Fruit fly (Drosophila melanogaster) Kc167 (cell line): Measurements from ENCODE around the gene CG10338.

Experiments
- Myc ChIP-seq: fragments of >200 bp; optimal IDR thresholded peaks from 2 replicates; lab custom pipeline; 2017; ENCODE audit warnings: missing external identifiers
- Sin3A ChIP-seq: fragments of >200 bp; optimal IDR thresholded peaks from 2 replicates; lab custom pipeline; 2018; ENCODE audit warnings: missing external identifiers
- h ChIP-seq: fragments of >200 bp; optimal IDR thresholded peaks from 3 replicates; lab custom pipeline; 2018; ENCODE audit warnings: missing external identifiers
- insv ChIP-seq: fragments of >200 bp; optimal IDR thresholded peaks from 3 replicates; lab custom pipeline; 2018; ENCODE audit warnings: missing external identifiers
- psq ChIP-seq: fragments of >200 bp; optimal IDR thresholded peaks from 2 replicates; lab custom pipeline; 2017; ENCODE audit warnings: missing external identifiers
- ttk ChIP-seq: sonication (Bioruptor generic); optimal IDR thresholded peaks from 2 replicates; lab custom pipeline; 2017; ENCODE audit warnings: missing external identifiers

DNA sequence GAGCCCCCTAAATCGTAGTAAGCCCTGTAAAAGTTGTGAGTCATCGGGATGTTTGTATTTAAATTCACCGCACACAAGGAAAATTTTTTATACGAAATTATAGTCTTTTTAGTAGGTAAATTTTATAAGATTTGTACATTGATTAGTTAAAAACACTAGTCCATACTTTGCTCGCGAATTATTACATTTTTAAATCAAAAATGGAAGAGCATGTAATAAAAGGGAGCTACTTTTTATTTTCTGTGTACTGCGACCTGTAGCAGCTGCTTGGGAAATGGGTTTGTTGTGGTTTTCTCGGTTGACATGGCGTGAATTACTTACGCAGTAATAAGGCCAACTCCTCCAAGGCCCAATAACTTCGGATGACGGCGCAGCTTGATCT lies 749 bp upstream of the CG10338 start:
- TF ChIP-seq ttk (lab: Kevin White, UChicago) (no peak), insv (lab: Kevin White, UChicago) (no peak), psq (lab: Kevin White, UChicago) (no peak), h (no peak), Myc (lab: Kevin White, UChicago) (no peak), Sin3A (lab: Kevin White, UChicago) (no peak)
